Fruit fly (Drosophila melanogaster) whole organism, embryonic: ENCODE data around the gene Sec22.

ENCODE experiments used
- Aef1 ChIP-seq: fragments of 200-800 bp; sonication (Bioruptor generic); IDR thresholded peaks from 3 replicates; pipeline ENCODE4 v1.3.6; 2022; ENCODE audit warnings: missing biosample characterization, missing genetic modification characterization
- Atf3 ChIP-seq: fragments of 200-800 bp; sonication (Bioruptor generic); optimal IDR thresholded peaks from 3 replicates; lab custom pipeline; 2016; ENCODE audit warnings: missing biosample characterization, missing genetic modification characterization
- Awh ChIP-seq: fragments of 200-800 bp; sonication (Bioruptor generic); IDR thresholded peaks from 2 replicates; pipeline ENCODE4, ENCODE4 v1.3.6; 2022; ENCODE audit warnings: missing biosample characterization, missing genetic modification characterization
- Bdp1 ChIP-seq: fragments of 200-800 bp; sonication (Bioruptor generic); optimal IDR thresholded peaks from 3 replicates; lab custom pipeline; 2016; ENCODE audit warnings: missing biosample characterization, missing genetic modification characterization
- CG10147 ChIP-seq: fragments of 200-800 bp; sonication (Bioruptor generic); optimal IDR thresholded peaks from 2 replicates; lab custom pipeline; 2019; ENCODE audit warnings: missing biosample characterization, mild to moderate bottlenecking, missing genetic modification characterization, moderate library complexity
- CG11723 ChIP-seq: fragments of 200-800 bp; sonication (Bioruptor generic); optimal IDR thresholded peaks from 2 replicates; lab custom pipeline; 2017; ENCODE audit warnings: missing biosample characterization, mild to moderate bottlenecking, missing genetic modification characterization
- CG12104 ChIP-seq: fragments of 200-800 bp; sonication (Bioruptor generic); optimal IDR thresholded peaks from 3 replicates; lab custom pipeline; 2016; ENCODE audit warnings: missing biosample characterization, missing genetic modification characterization
- CG12744 ChIP-seq: fragments of 200-800 bp; sonication (Bioruptor generic); optimal IDR thresholded peaks from 2 replicates; lab custom pipeline; 2016; ENCODE audit warnings: missing biosample characterization, missing genetic modification characterization
- CG18599 ChIP-seq: fragments of 200-800 bp; sonication (Bioruptor generic); optimal IDR thresholded peaks from 3 replicates; lab custom pipeline; 2017; ENCODE audit warnings: missing biosample characterization, missing genetic modification characterization, mild to moderate bottlenecking, moderate library complexity, missing genetic modification reagents
- CG2129 ChIP-seq: fragments of 200-800 bp; sonication (Bioruptor generic); IDR thresholded peaks from 2 replicates; pipeline ENCODE4 v1.3.6; 2022; ENCODE audit warnings: missing biosample characterization, missing genetic modification characterization; ENCODE audit not compliant: partially characterized antibody
- CG30020 ChIP-seq: fragments of 200-800 bp; optimal IDR thresholded peaks from 2 replicates; lab custom pipeline; 2019; ENCODE audit warnings: missing biosample characterization, mild to moderate bottlenecking, missing genetic modification characterization, moderate library complexity
- CG31365 ChIP-seq: fragments of 200-800 bp; sonication (Bioruptor generic); optimal IDR thresholded peaks from 2 replicates; lab custom pipeline; 2018; ENCODE audit warnings: missing biosample characterization, mild to moderate bottlenecking, missing genetic modification characterization
- CG3163 ChIP-seq: fragments of 200-800 bp; sonication (Bioruptor generic); optimal IDR thresholded peaks from 3 replicates; lab custom pipeline; 2016; ENCODE audit warnings: missing biosample characterization, missing genetic modification characterization
- CG32532 ChIP-seq: fragments of 200-800 bp; sonication (Bioruptor generic); IDR thresholded peaks from 2 replicates; pipeline ENCODE4 v1.3.6; 2022; ENCODE audit warnings: missing biosample characterization, missing genetic modification characterization
- CG34376 ChIP-seq: fragments of 200-800 bp; sonication (Bioruptor generic); optimal IDR thresholded peaks from 2 replicates; lab custom pipeline; 2018; ENCODE audit warnings: missing biosample characterization, mild to moderate bottlenecking, missing genetic modification characterization
- CG42726 ChIP-seq: fragments of 200-800 bp; sonication (Bioruptor generic); IDR thresholded peaks from 2 replicates; pipeline ENCODE4 v1.3.6; 2022; ENCODE audit warnings: missing biosample characterization, missing genetic modification characterization; ENCODE audit not compliant: partially characterized antibody
- CG4360 ChIP-seq: fragments of 200-800 bp; sonication (Bioruptor generic); IDR thresholded peaks from 2 replicates; pipeline ENCODE4 v1.3.6; 2022; ENCODE audit warnings: missing biosample characterization, missing genetic modification characterization
- CG4424 ChIP-seq: fragments of 200-800 bp; sonication (Bioruptor generic); optimal IDR thresholded peaks from 3 replicates; lab custom pipeline; 2016; ENCODE audit warnings: missing biosample characterization, missing genetic modification characterization
- CG6689 ChIP-seq: fragments of 200-800 bp; sonication (Bioruptor generic); IDR thresholded peaks from 2 replicates; pipeline ENCODE4 v1.3.6; 2022; ENCODE audit warnings: missing biosample characterization, missing genetic modification characterization
- CG6765 ChIP-seq: fragments of 200-800 bp; sonication (Bioruptor generic); optimal IDR thresholded peaks from 3 replicates; lab custom pipeline; 2017; ENCODE audit warnings: missing biosample characterization, mild to moderate bottlenecking, missing genetic modification characterization
- CG8924 ChIP-seq: fragments of 200-800 bp; optimal IDR thresholded peaks from 3 replicates; lab custom pipeline; 2019; ENCODE audit warnings: missing biosample characterization, mild to moderate bottlenecking, missing genetic modification characterization, moderate library complexity
- CG9932 ChIP-seq: fragments of 200-800 bp; sonication (Bioruptor generic); IDR thresholded peaks from 2 replicates; pipeline ENCODE4 v1.3.6; 2022; ENCODE audit warnings: missing biosample characterization, missing genetic modification characterization
- D19A ChIP-seq: fragments of 200-800 bp; optimal IDR thresholded peaks from 3 replicates; lab custom pipeline; 2019; ENCODE audit warnings: missing biosample characterization, mild to moderate bottlenecking, missing genetic modification characterization, moderate library complexity
- Deaf1 ChIP-seq: fragments of 200-800 bp; optimal IDR thresholded peaks from 3 replicates; lab custom pipeline; 2019; ENCODE audit warnings: missing biosample characterization, mild to moderate bottlenecking, missing genetic modification characterization, moderate library complexity
- Dref ChIP-seq: fragments of 200-800 bp; sonication (Bioruptor generic); IDR thresholded peaks from 2 replicates; pipeline ENCODE4 v1.3.6; 2022; ENCODE audit warnings: missing biosample characterization, missing genetic modification characterization
- ERR ChIP-seq: fragments of 200-800 bp; sonication (Bioruptor generic); optimal IDR thresholded peaks from 2 replicates; lab custom pipeline; 2016; ENCODE audit warnings: missing biosample characterization, missing genetic modification characterization
- Elba2 ChIP-seq: fragments of 200-800 bp; sonication (Bioruptor generic); optimal IDR thresholded peaks from 3 replicates; lab custom pipeline; 2016; ENCODE audit warnings: missing biosample characterization, missing genetic modification characterization
- Gsc ChIP-seq: fragments of 200-800 bp; sonication (Bioruptor generic); IDR thresholded peaks from 2 replicates; pipeline ENCODE4 v1.3.6; 2022; ENCODE audit warnings: missing biosample characterization, missing genetic modification characterization
- HLH3B ChIP-seq: fragments of 200-800 bp; sonication (Bioruptor generic); IDR thresholded peaks from 2 replicates; pipeline ENCODE4 v1.3.6; 2022; ENCODE audit warnings: missing biosample characterization, missing genetic modification characterization
- Hr3 ChIP-seq: fragments of 200-800 bp; sonication (Bioruptor generic); optimal IDR thresholded peaks from 3 replicates; lab custom pipeline; 2016; ENCODE audit warnings: missing biosample characterization, missing genetic modification characterization
- Lpt ChIP-seq: fragments of >200 bp; optimal IDR thresholded peaks from 2 replicates; lab custom pipeline; 2018; ENCODE audit warnings: missing biosample characterization, missing genetic modification characterization
- Mrtf ChIP-seq: fragments of 200-800 bp; sonication (Bioruptor generic); IDR thresholded peaks from 3 replicates; pipeline ENCODE4 v1.3.6; 2022; ENCODE audit warnings: missing biosample characterization, missing genetic modification characterization
- Trl ChIP-seq, 3 experiments: fragments of >200 bp in 2 of 3; fragments of 200-800 bp in 1 of 3; sonication (Bioruptor generic) in 1 of 3; optimal IDR thresholded peaks; 2 replicates in 1 of 3; 3 replicates in 2 of 3; lab custom pipeline; 2016 to 2017; ENCODE audit warnings: missing biosample characterization in 1 of 3, missing genetic modification characterization in 1 of 3
- corto ChIP-seq: fragments of 200-800 bp; sonication (Bioruptor generic); optimal IDR thresholded peaks from 2 replicates; lab custom pipeline; 2016; ENCODE audit warnings: missing biosample characterization, mild to moderate bottlenecking, missing genetic modification characterization, moderate library complexity
- cwo ChIP-seq: fragments of 200-800 bp; sonication (Bioruptor generic); optimal IDR thresholded peaks from 3 replicates; lab custom pipeline; 2017; ENCODE audit warnings: missing biosample characterization, missing genetic modification characterization, mild to moderate bottlenecking, moderate library complexity, missing genetic modification reagents
- da ChIP-seq: fragments of 200-800 bp; sonication (Bioruptor generic); optimal IDR thresholded peaks from 2 replicates; lab custom pipeline; 2016; ENCODE audit warnings: missing biosample characterization, missing genetic modification characterization
- dimm ChIP-seq: fragments of 200-800 bp; sonication (Bioruptor generic); IDR thresholded peaks from 2 replicates; pipeline ENCODE4 v1.3.6; 2022; ENCODE audit warnings: missing biosample characterization, missing genetic modification characterization
- disco-r ChIP-seq: fragments of 200-800 bp; sonication (Bioruptor generic); optimal IDR thresholded peaks from 2 replicates; lab custom pipeline; 2016; ENCODE audit warnings: missing biosample characterization, missing genetic modification characterization
- dm ChIP-seq: fragments of 200-800 bp; sonication (Bioruptor generic); optimal IDR thresholded peaks from 3 replicates; lab custom pipeline; 2016; ENCODE audit warnings: missing biosample characterization, missing genetic modification characterization
- fu2 ChIP-seq: fragments of 200-800 bp; sonication (Bioruptor generic); optimal IDR thresholded peaks from 2 replicates; lab custom pipeline; 2016; ENCODE audit warnings: missing biosample characterization, missing genetic modification characterization
- gcm ChIP-seq: fragments of 200-800 bp; sonication (Bioruptor generic); optimal IDR thresholded peaks from 2 replicates; lab custom pipeline; 2019; ENCODE audit warnings: missing biosample characterization, mild to moderate bottlenecking, missing genetic modification characterization, moderate library complexity
- pzg ChIP-seq: fragments of 200-800 bp; sonication (Bioruptor generic); optimal IDR thresholded peaks from 3 replicates; lab custom pipeline; 2018; ENCODE audit warnings: missing biosample characterization, mild to moderate bottlenecking, missing genetic modification characterization, moderate library complexity
- sc ChIP-seq, 3 experiments: fragments of >200 bp in 2 of 3; fragments of 200-800 bp in 1 of 3; sonication (Bioruptor generic) in 1 of 3; optimal IDR thresholded peaks; 2 replicates in 2 of 3; 3 replicates in 1 of 3; lab custom pipeline; 2017; ENCODE audit warnings: mild to moderate bottlenecking in 1 of 3, missing biosample characterization in 1 of 3, missing genetic modification characterization in 1 of 3, missing genetic modification reagents in 1 of 3
- sd ChIP-seq: fragments of 200-800 bp; sonication (Bioruptor generic); optimal IDR thresholded peaks from 3 replicates; lab custom pipeline; 2018; ENCODE audit warnings: missing biosample characterization, mild to moderate bottlenecking, missing genetic modification characterization, moderate library complexity
- sens ChIP-seq: fragments of 200-800 bp; sonication (Bioruptor generic); peaks from one replicate; lab custom pipeline; 2016; ENCODE audit warnings: missing biosample characterization, missing genetic modification characterization
- sim ChIP-seq: fragments of 200-800 bp; sonication (Bioruptor generic); IDR thresholded peaks from 2 replicates; pipeline ENCODE4 v1.3.6; 2022; ENCODE audit warnings: missing biosample characterization, missing genetic modification characterization
- sob ChIP-seq: fragments of 200-800 bp; sonication (Bioruptor generic); IDR thresholded peaks from 2 replicates; pipeline ENCODE4 v1.3.6; 2022; ENCODE audit warnings: missing biosample characterization, missing genetic modification characterization
- toy ChIP-seq: fragments of 200-800 bp; sonication (Bioruptor generic); IDR thresholded peaks from 2 replicates; pipeline ENCODE4 v1.3.6; 2022; ENCODE audit warnings: missing biosample characterization, missing genetic modification characterization
- vvl ChIP-seq: fragments of 200-800 bp; sonication (Bioruptor generic); IDR thresholded peaks from 2 replicates; pipeline ENCODE4 v1.3.6; 2022; ENCODE audit warnings: missing biosample characterization, missing genetic modification characterization
- zen ChIP-seq: fragments of 200-800 bp; sonication (Bioruptor generic); optimal IDR thresholded peaks from 3 replicates; lab custom pipeline; 2018; ENCODE audit warnings: missing biosample characterization, mild to moderate bottlenecking, missing genetic modification characterization, moderate library complexity
- zfh2 ChIP-seq: fragments of 200-800 bp; sonication (Bioruptor generic); optimal IDR thresholded peaks from 2 replicates; lab custom pipeline; 2016; ENCODE audit warnings: missing biosample characterization, missing genetic modification characterization

Sec22 gene

dm6 chrX:805907-806306 is at the start of gene Sec22 (continued):
- TF ChIP-seq CG32532 (GFP tag; lab: Robert Waterston, UW) (no peak), Aef1 (GFP tag; lab: Robert Waterston, UW) (no peak), CG12744 (GFP tag; lab: Kevin White, UChicago) (no peak), CG6765 (GFP tag; lab: Kevin White, UChicago) (no peak), Deaf1 (tag; lab: Kevin White, UChicago) (peak; percentile 1), Awh (GFP tag; lab: Robert Waterston, UW) (no peak), gcm (GFP tag; lab: Kevin White, UChicago) (no peak), Gsc (GFP tag; lab: Robert Waterston, UW) (no peak), CG8924 (tag; lab: Kevin White, UChicago) (no peak), pzg (GFP tag; lab: Kevin White, UChicago) (peak; percentile 59), fu2 (GFP tag; lab: Kevin White, UChicago) (no peak), Atf3 (no peak), CG30020 (peak; percentile 21)

- TF ChIP-seq HLH3B (GFP tag; lab: Robert Waterston, UW), result no peak
- no peak for TF ChIP-seq Elba2
- no peak for TF ChIP-seq toy (GFP tag; lab: Robert Waterston, UW)
- TF ChIP-seq CG12104, result no peak
- no peak for TF ChIP-seq Bdp1 (GFP tag; lab: Kevin White, UChicago)
- TF ChIP-seq Lpt (GFP tag; lab: Kevin White, UChicago), result no peak
- no peak for TF ChIP-seq dimm
- no peak for TF ChIP-seq sim (GFP tag; lab: Robert Waterston, UW)
- TF ChIP-seq dm (GFP tag; lab: Kevin White, UChicago), result no peak
- TF ChIP-seq sob (GFP tag; lab: Robert Waterston, UW), result no peak
- TF ChIP-seq CG6689, result no peak
- no peak for TF ChIP-seq corto (GFP tag; lab: Kevin White, UChicago)
- TF ChIP-seq Hr3, result no peak
- TF ChIP-seq CG3163 (GFP tag; lab: Kevin White, UChicago), result no peak
- no peak for TF ChIP-seq CG11723 (GFP tag; lab: Kevin White, UChicago)
- peak; percentile 88 for TF ChIP-seq cwo
- no peak for TF ChIP-seq sens (GFP tag; lab: Kevin White, UChicago)
- no peak for TF ChIP-seq Dref (GFP tag; lab: Robert Waterston, UW)
- peak; percentile 14 for TF ChIP-seq CG18599 (GFP tag; lab: Kevin White, UChicago)
- peak; percentile 69 for TF ChIP-seq sd
- no peak for TF ChIP-seq CG31365
- TF ChIP-seq zen, result no peak
- no peak for TF ChIP-seq disco-r (GFP tag; lab: Kevin White, UChicago)
- no peak for TF ChIP-seq Mrtf
- peak; percentile 81 for TF ChIP-seq ERR
- no peak for TF ChIP-seq CG9932
- TF ChIP-seq zfh2 (GFP tag; lab: Kevin White, UChicago), result no peak
- no peak for TF ChIP-seq CG12744 (GFP tag; lab: Kevin White, UChicago)
- TF ChIP-seq D19A (tag; lab: Kevin White, UChicago), result no peak
- TF ChIP-seq CG42726, result no peak
- TF ChIP-seq vvl (GFP tag; lab: Robert Waterston, UW), result 0 out of 2 replicates have a peak, but pooled peaks have one; percentile 11
- no peak for TF ChIP-seq CG4360 (GFP tag; lab: Robert Waterston, UW)
- no peak for TF ChIP-seq CG10147 (GFP tag; lab: Kevin White, UChicago)
- TF ChIP-seq CG2129 (GFP tag; lab: Robert Waterston, UW), result no peak
- TF ChIP-seq da (GFP tag; lab: Kevin White, UChicago), result no peak
- no peak for TF ChIP-seq CG34376
- TF ChIP-seq sc (optimal IDR thresholded peaks at IDR 0.05; lab: Kevin White, UChicago), result no peak
- no peak for TF ChIP-seq sc (GFP tag; optimal IDR thresholded peaks at IDR 0.05; lab: Kevin White, UChicago)
- TF ChIP-seq CG4424 (GFP tag; lab: Kevin White, UChicago), result no peak
- peak in 1 of 2 experiments; percentile 20 for TF ChIP-seq Trl (optimal IDR thresholded peaks at IDR 0.05; lab: Kevin White, UChicago)
- TF ChIP-seq Trl (GFP tag; optimal IDR thresholded peaks at IDR 0.05; lab: Kevin White, UChicago), result no peak
Measured at dm6 chrX:756856-757255, 49.0 kb upstream of the Sec22 start.
